Worm (Caenorhabditis elegans) whole organism, early embryonic: ENCODE results near the gene npl-10.

Source experiments
- aly-1 ChIP-seq: sonication (generic microtip); optimal IDR thresholded peaks from 2 replicates; lab custom pipeline; 2016; ENCODE audit warnings: missing genetic modification characterization, missing compliant biosample characterization
- ama-1 ChIP-seq: fragments of 150-350 bp; optimal IDR thresholded peaks from 2 replicates; lab custom pipeline; 2014
- flt-1 ChIP-seq: fragments of 200-800 bp; sonication (Bioruptor generic); IDR thresholded peaks from 2 replicates; pipeline ENCODE4 v1.3.6; 2022; ENCODE audit warnings: missing genetic modification characterization, missing compliant biosample characterization
- hmbx-1 ChIP-seq: sonication (generic microtip); optimal IDR thresholded peaks from 2 replicates; lab custom pipeline; 2016; ENCODE audit warnings: mild to moderate bottlenecking, missing genetic modification characterization, missing compliant biosample characterization
- pes-1 ChIP-seq: fragments of 200-800 bp; sonication (Bioruptor generic); IDR thresholded peaks from 2 replicates; pipeline ENCODE4 v1.3.6; 2022; ENCODE audit warnings: missing genetic modification reagents, missing genetic modification characterization, missing compliant biosample characterization
- scrt-1 ChIP-seq: fragments of 200-800 bp; sonication (Bioruptor generic); IDR thresholded peaks from 2 replicates; pipeline ENCODE4 v1.3.6; 2022; ENCODE audit warnings: missing genetic modification characterization, missing compliant biosample characterization
- tbx-37 ChIP-seq: fragments of 200-800 bp; sonication (Bioruptor generic); conservative IDR thresholded peaks from 2 replicates; pipeline ENCODE4 v1.3.6; 2022; ENCODE audit warnings: missing genetic modification reagents, missing genetic modification characterization, missing compliant biosample characterization

DNA sequence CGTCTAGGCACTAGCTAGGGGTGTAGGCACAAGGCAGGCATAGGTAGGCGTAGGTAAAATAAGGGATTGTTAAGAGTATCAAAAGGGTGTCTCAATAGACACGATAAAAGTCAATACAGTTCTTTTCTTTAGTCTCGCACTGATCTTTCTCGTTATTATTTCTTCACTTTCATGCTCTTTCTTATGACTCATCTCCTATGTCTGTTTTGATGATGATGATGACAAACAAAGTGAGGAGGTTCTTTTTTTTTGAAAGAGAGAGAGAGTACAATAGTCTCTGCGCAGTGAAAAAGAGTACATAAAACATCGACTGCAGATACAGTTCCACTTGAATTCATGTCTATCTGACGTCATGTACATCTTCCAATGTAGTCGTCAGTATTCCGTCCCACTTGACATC lies 45.8 kb downstream of the npl-10 start:
- TF ChIP-seq pes-1 (GFP tag; lab: Robert Waterston, UW): no peak
- no peak for TF ChIP-seq ama-1 (lab: Kevin White, UChicago)
- no peak for TF ChIP-seq flt-1 (GFP tag; lab: Robert Waterston, UW)
- no peak for TF ChIP-seq hmbx-1
- no peak for TF ChIP-seq tbx-37 (GFP tag; lab: Robert Waterston, UW)
- no peak for TF ChIP-seq aly-1 (tag; lab: Kevin White, UChicago)
- TF ChIP-seq scrt-1: no peak
